Worm (Caenorhabditis elegans) whole organism, young adult: ENCODE measurements around the gene ZK856.5.

Experiments used
- B0261.1 ChIP-seq: sonication (generic microtip); optimal IDR thresholded peaks from 2 replicates; lab custom pipeline; 2016; ENCODE audit warnings: mild to moderate bottlenecking, missing genetic modification characterization, moderate library complexity, missing compliant biosample characterization
- F57A8.1 ChIP-seq: fragments of 200-800 bp; sonication (Bioruptor generic); optimal IDR thresholded peaks from 2 replicates; lab custom pipeline; 2018; ENCODE audit warnings: mild to moderate bottlenecking, missing genetic modification characterization, moderate library complexity, missing compliant biosample characterization
- Y56A3A.18 ChIP-seq: fragments of 200-800 bp; sonication (Bioruptor generic); IDR thresholded peaks from 2 replicates; pipeline ENCODE4 v1.3.6; 2022; ENCODE audit warnings: missing genetic modification reagents, missing genetic modification characterization, missing compliant biosample characterization
- Y67H2A.10 ChIP-seq: fragments of 200-800 bp; sonication (Bioruptor generic); conservative IDR thresholded peaks from 2 replicates; pipeline ENCODE4 v1.3.6; 2022; ENCODE audit warnings: missing genetic modification reagents, missing genetic modification characterization, missing compliant biosample characterization
- ceh-79 ChIP-seq: sonication (generic microtip); optimal IDR thresholded peaks from 2 replicates; lab custom pipeline; 2017; ENCODE audit warnings: mild to moderate bottlenecking, missing genetic modification characterization, missing compliant biosample characterization
- him-1 ChIP-seq: sonication (generic microtip); optimal IDR thresholded peaks from 2 replicates; lab custom pipeline; 2016; ENCODE audit warnings: missing genotype, missing genetic modification reagents, missing genetic modification characterization, missing compliant biosample characterization
- madf-10 ChIP-seq: sonication (generic microtip); optimal IDR thresholded peaks from 2 replicates; lab custom pipeline; 2016; ENCODE audit warnings: mild to moderate bottlenecking, missing genetic modification characterization, missing compliant biosample characterization

DNA sequence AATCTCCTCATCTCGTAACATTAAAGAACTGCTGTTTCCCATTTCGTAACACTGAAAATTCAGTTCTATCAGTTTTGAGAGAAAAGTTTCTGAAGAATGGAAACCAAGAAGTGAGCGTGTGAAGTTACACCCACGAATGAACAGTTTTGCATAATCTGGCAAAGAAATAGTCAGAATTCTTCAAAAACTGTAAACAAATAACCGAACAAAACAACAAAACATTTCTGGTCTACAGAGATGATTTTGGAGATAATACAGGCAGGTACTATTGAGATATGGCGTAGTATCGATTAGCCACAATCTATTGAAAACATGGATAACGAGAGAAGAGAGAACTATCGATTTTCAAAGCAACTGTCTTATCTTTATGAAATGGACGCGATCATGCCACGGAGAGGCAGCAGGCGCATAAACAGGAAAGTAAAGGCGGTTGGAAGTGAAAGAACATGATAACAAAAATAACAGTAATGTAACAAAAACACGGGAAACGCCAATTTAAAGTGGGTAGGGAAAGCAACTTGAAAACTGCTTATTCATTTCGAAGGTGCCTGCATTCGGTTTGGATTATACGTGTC lies 13.6 kb upstream of the ZK856.5 start, which contains the start of gene chpf-1:
- TF ChIP-seq him-1 (no peak), ceh-79 (tag; lab: Kevin White, UChicago) (no peak), Y56A3A.18 (no peak), madf-10 (tag; lab: Kevin White, UChicago) (no peak), Y67H2A.10 (GFP tag; lab: Robert Waterston, UW) (no peak), B0261.1 (tag; lab: Kevin White, UChicago) (no peak), F57A8.1 (GFP tag; lab: Kevin White, UChicago) (no peak)
